Fruit fly (Drosophila melanogaster) S2 (cell line): ENCODE measurements around the gene CG32625.

Experiments
- CG8478 ChIP-seq: fragments of >200 bp; optimal IDR thresholded peaks from 2 replicates; lab custom pipeline; 2018
- CTCF ChIP-seq, 2 experiments: fragments of >200 bp; optimal IDR thresholded peaks; 2 replicates each; lab custom pipeline; 2018

- no peak for TF ChIP-seq CTCF (optimal IDR thresholded peaks at IDR 0.05; lab: Kevin White, UChicago)
- no peak for TF ChIP-seq CG8478
Observed at dm6 chrX:13753101-13753758, 3.4 kb downstream of the CG32625 start.
